Worm (Caenorhabditis elegans): ENCODE measurements around the gene unc-103.

Gene unc-103

ce11 chrIII:4120386-4120785, 5.2 kb downstream of the unc-103 start:
- no peak for TF ChIP-seq nhr-20 (tag; optimal IDR thresholded peaks at IDR 0.05)
- no peak for TF ChIP-seq lin-39 (tag; optimal IDR thresholded peaks at IDR 0.05)
- TF ChIP-seq nhr-85 (tag), result peak; percentile 7
- no peak for TF ChIP-seq efl-1 (optimal IDR thresholded peaks at IDR 0.05)
- peak; percentile 28 to 35 for TF ChIP-seq efl-1 (GFP tag; optimal IDR thresholded peaks at IDR 0.05 in 1 of 2)
- TF ChIP-seq dpl-1 (GFP tag; optimal IDR thresholded peaks at IDR 0.05), result peak in 1 of 3 experiments; percentile 3

- TF ChIP-seq unc-86 (tag; optimal IDR thresholded peaks at IDR 0.05), result no peak
- peak; percentile 12 for TF ChIP-seq lin-14 (GFP tag; optimal IDR thresholded peaks at IDR 0.05)
- no peak for TF ChIP-seq aha-1 (tag; optimal IDR thresholded peaks at IDR 0.05)
- peak; percentile 48 for TF ChIP-seq fkh-10 (GFP tag; optimal IDR thresholded peaks at IDR 0.05)
Measured at ce11 chrIII:4123277-4123676, 8.1 kb downstream of the unc-103 start.

ce11 chrIII:4123900-4124299, 8.7 kb downstream of the unc-103 start:
- no peak for TF ChIP-seq efl-1 (optimal IDR thresholded peaks at IDR 0.05)
- peak in 1 of 2 experiments; percentile 31 for TF ChIP-seq efl-1 (GFP tag; optimal IDR thresholded peaks at IDR 0.05 in 1 of 2)
- peak; percentile 40 for TF ChIP-seq nhr-85 (tag)
- peak; percentile 4 for TF ChIP-seq lin-14 (GFP tag; optimal IDR thresholded peaks at IDR 0.05)
- TF ChIP-seq nhr-28 (tag; optimal IDR thresholded peaks at IDR 0.05), result no peak
- TF ChIP-seq unc-62 (GFP tag; optimal IDR thresholded peaks at IDR 0.05), result no peak
- no peak for TF ChIP-seq lir-3 (tag; optimal IDR thresholded peaks at IDR 0.05; ENCODE audit: poor library complexity)

- TF ChIP-seq vab-15 (tag; optimal IDR thresholded peaks at IDR 0.05) (no peak), irx-1 (tag; optimal IDR thresholded peaks at IDR 0.05) (no peak), ces-1 (GFP tag; optimal IDR thresholded peaks at IDR 0.05) (peak; percentile 56), ztf-4 (tag; optimal IDR thresholded peaks at IDR 0.05) (no peak), aly-2 (tag; optimal IDR thresholded peaks at IDR 0.05) (no peak), fos-1 (tag; optimal IDR thresholded peaks at IDR 0.05) (no peak), nhr-84 (tag; optimal IDR thresholded peaks at IDR 0.05) (no peak), unc-62 (GFP tag; optimal IDR thresholded peaks at IDR 0.05) (no peak), ceh-63 (GFP tag; optimal IDR thresholded peaks at IDR 0.05) (no peak), nhr-85 (tag) (no peak), ztf-11 (tag; optimal IDR thresholded peaks at IDR 0.05) (no peak), sox-4 (tag; optimal IDR thresholded peaks at IDR 0.05) (no peak), C16A3.4 (tag; optimal IDR thresholded peaks at IDR 0.05) (no peak), lin-14 (GFP tag; optimal IDR thresholded peaks at IDR 0.05) (peak; percentile 60), C04F5.9 (tag; optimal IDR thresholded peaks at IDR 0.05) (no peak), swsn-7 (tag; optimal IDR thresholded peaks at IDR 0.05) (no peak), egl-13 (tag; optimal IDR thresholded peaks at IDR 0.05) (no peak), xbp-1 (tag; optimal IDR thresholded peaks at IDR 0.05) (no peak), skn-1 (tag; optimal IDR thresholded peaks at IDR 0.05) (no peak), fkh-10 (GFP tag; optimal IDR thresholded peaks at IDR 0.05) (peak; percentile 72), lin-39 (tag; optimal IDR thresholded peaks at IDR 0.05) (no peak)
Measured at ce11 chrIII:4131814-4132555, 16.8 kb downstream of the unc-103 start.

ce11 chrIII:4134059-4134458, 18.9 kb downstream of the unc-103 start:
- TF ChIP-seq skn-1 (tag; optimal IDR thresholded peaks at IDR 0.05) (no peak), fkh-4 (tag; optimal IDR thresholded peaks at IDR 0.05; ENCODE audit: borderline replicate concordance) (no peak), mep-1 (tag; optimal IDR thresholded peaks at IDR 0.05) (no peak), nhr-20 (tag; optimal IDR thresholded peaks at IDR 0.05) (no peak), zag-1 (tag; optimal IDR thresholded peaks at IDR 0.05) (no peak), aly-2 (tag; optimal IDR thresholded peaks at IDR 0.05) (no peak), mab-9 (GFP tag; IDR thresholded peaks at IDR 0.05) (no peak), irx-1 (tag; optimal IDR thresholded peaks at IDR 0.05) (no peak), Y116A8C.19 (tag; optimal IDR thresholded peaks at IDR 0.05; ENCODE audit: borderline replicate concordance) (no peak)

Data from whole organism, L1 larva.